Fruit fly (Drosophila melanogaster): Measurements from ENCODE around the gene Usp47.
A peak's percentile ranks its signal among the peaks of the same experiment; 100 is the strongest.

The Usp47 gene

DNA sequence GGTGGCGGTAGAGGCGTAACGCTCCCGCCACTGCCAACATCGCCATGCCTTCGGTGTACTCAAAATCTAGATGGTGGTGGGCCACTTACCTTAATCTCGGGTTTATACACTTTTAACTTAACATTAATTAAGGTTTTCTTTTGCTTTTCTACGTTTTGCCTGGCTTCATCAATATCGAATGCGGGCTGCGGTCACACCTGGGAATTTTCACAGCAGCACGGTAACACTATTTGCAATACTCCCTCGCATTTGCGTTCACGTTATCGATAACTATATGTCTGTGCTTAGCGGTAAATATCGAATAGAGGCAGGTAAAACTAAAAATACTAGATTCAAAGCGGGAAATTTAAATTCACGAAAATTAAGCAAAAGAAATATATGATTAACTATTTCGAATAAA is 41.2 kb downstream of the Usp47 start, which contains the start of gene Bre1 (continued):
- TF ChIP-seq chinmo (GFP tag; IDR thresholded peaks at IDR 0.05; ENCODE audit: partially characterized antibody) (0 out of 4 replicates have a peak, but pooled peaks have one; percentile 73), CG3847 (GFP tag; IDR thresholded peaks at IDR 0.05) (peak; percentile 44), CG1792 (GFP tag; optimal IDR thresholded peaks at IDR 0.05) (peak; percentile 1), knrl (GFP tag; IDR thresholded peaks at IDR 0.05; ENCODE audit: partially characterized antibody) (peak; percentile 75), BEAF-32 (GFP tag; optimal IDR thresholded peaks at IDR 0.05) (peak; percentile 84), Lhr (GFP tag; optimal IDR thresholded peaks at IDR 0.05) (peak; percentile 16), sd (tag; optimal IDR thresholded peaks at IDR 0.05) (peak; percentile 87), Dek (tag; optimal IDR thresholded peaks at IDR 0.05) (no peak), CG34224 (GFP tag; IDR thresholded peaks at IDR 0.05; ENCODE audit: partially characterized antibody) (peak; percentile 83), Dbx (GFP tag; IDR thresholded peaks at IDR 0.05) (0 out of 3 replicates have a peak, but pooled peaks have one; percentile 15), Doc3 (GFP tag; IDR thresholded peaks at IDR 0.05; ENCODE audit: partially characterized antibody) (peak; percentile 62), CG2712 (tag; optimal IDR thresholded peaks at IDR 0.05) (peak; percentile 29), CG3995 (GFP tag; optimal IDR thresholded peaks at IDR 0.05) (peak; percentile 55), hb (GFP tag; IDR thresholded peaks at IDR 0.05; ENCODE audit: partially characterized antibody) (0 out of 3 replicates have a peak, but pooled peaks have one; percentile 55), ro (GFP tag; IDR thresholded peaks at IDR 0.05) (no peak), CG17186 (GFP tag; optimal IDR thresholded peaks at IDR 0.05) (peak; percentile 48), CG2116 (GFP tag; optimal IDR thresholded peaks at IDR 0.05) (peak; percentile 87), tup (GFP tag; optimal IDR thresholded peaks at IDR 0.05) (no peak), pzg (GFP tag; optimal IDR thresholded peaks at IDR 0.05) (peak; percentile 98), E2f2 (GFP tag; IDR thresholded peaks at IDR 0.05) (peak; percentile 97), CTCF (GFP tag; optimal IDR thresholded peaks at IDR 0.05) (no peak), CG1603 (tag; optimal IDR thresholded peaks at IDR 0.05) (peak; percentile 75), amos (GFP tag; IDR thresholded peaks at IDR 0.05; ENCODE audit: partially characterized antibody) (peak; percentile 85), Dp (GFP tag; optimal IDR thresholded peaks at IDR 0.05) (peak; percentile 95), sug (tag; optimal IDR thresholded peaks at IDR 0.05) (peak; percentile 9), gcm (GFP tag; optimal IDR thresholded peaks at IDR 0.05) (peak; percentile 45), CG15514 (GFP tag; optimal IDR thresholded peaks at IDR 0.05) (peak; percentile 67), Opbp (GFP tag; IDR thresholded peaks at IDR 0.05; ENCODE audit: partially characterized antibody) (peak; percentile 82), CG17385 (GFP tag; optimal IDR thresholded peaks at IDR 0.05) (no peak), nmo (GFP tag; optimal IDR thresholded peaks at IDR 0.05) (peak; percentile 55), CG9797 (GFP tag; optimal IDR thresholded peaks at IDR 0.05) (peak; percentile 99), sna (GFP tag; IDR thresholded peaks at IDR 0.05; ENCODE audit: partially characterized antibody) (peak; percentile 76; the same call in 1 of the 2 replicates), HmgZ (tag; optimal IDR thresholded peaks at IDR 0.05) (peak; percentile 63), CG42726 (GFP tag; IDR thresholded peaks at IDR 0.05; ENCODE audit: partially characterized antibody) (peak; percentile 34; the same call in 1 of the 2 replicates), pb (GFP tag; optimal IDR thresholded peaks at IDR 0.05) (no peak), unc-4 (GFP tag; IDR thresholded peaks at IDR 0.05; ENCODE audit: partially characterized antibody) (peak; percentile 80; the same call in 1 of the 2 replicates)

DNA sequence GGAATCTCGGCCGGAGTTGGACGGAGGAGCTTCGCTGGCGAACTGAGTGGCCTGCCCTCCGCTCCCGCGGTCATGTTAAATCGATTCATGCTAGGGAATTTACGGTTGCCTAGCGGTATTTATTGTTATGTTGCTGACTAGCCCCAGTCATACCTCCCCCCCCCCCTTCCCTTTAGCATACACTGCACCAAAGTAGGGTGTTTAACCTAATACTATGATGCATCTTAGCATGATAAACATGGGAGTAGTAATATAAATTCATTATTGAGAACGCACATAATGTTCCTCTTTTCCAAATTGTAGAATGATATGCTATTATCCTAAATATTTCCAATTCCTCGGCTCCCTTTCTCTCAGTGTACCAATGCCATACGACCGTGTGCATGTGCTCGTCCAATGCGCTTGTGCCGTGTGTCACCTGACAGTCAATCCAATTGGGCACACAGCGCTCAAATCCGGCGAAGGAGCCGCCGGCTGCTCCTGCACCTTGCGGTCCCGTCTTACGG is 43.8 kb downstream of the Usp47 start, which contains the start of gene Tektin-C:
Gene Tektin-C, minus strand, starts transcription at position 51 of the 506 bp plus-strand sequence.
- TF ChIP-seq nmo (GFP tag; optimal IDR thresholded peaks at IDR 0.05) (peak; percentile 11), ttk (GFP tag; IDR thresholded peaks at IDR 0.05) (no peak), CoRest (tag; optimal IDR thresholded peaks at IDR 0.05) (no peak), Scr (GFP tag; IDR thresholded peaks at IDR 0.05; ENCODE audit: partially characterized antibody) (no peak), CG17385 (GFP tag; optimal IDR thresholded peaks at IDR 0.05) (no peak), Usf (GFP tag; optimal IDR thresholded peaks at IDR 0.05) (no peak), hth (optimal IDR thresholded peaks at IDR 0.05) (no peak), prd (optimal IDR thresholded peaks at IDR 0.05) (no peak), prd (GFP tag; IDR thresholded peaks at IDR 0.05) (peak; percentile 57; the same call in 2 of the 3 replicates), mld (GFP tag; IDR thresholded peaks at IDR 0.05; ENCODE audit: partially characterized antibody) (no peak), GATAe (GFP tag; conservative IDR thresholded peaks at IDR 0.05) (no peak), Nf-YA (GFP tag; IDR thresholded peaks at IDR 0.05) (no peak), run (tag; optimal IDR thresholded peaks at IDR 0.05) (no peak), pan (optimal IDR thresholded peaks at IDR 0.05) (no peak), pan (GFP tag; optimal IDR thresholded peaks at IDR 0.05 in 1 of 2, IDR thresholded peaks at IDR 0.05 in 1 of 2) (peak in 1 of 2 experiments; percentile 7), eyg (GFP tag; optimal IDR thresholded peaks at IDR 0.05) (no peak), CG12942 (GFP tag; optimal IDR thresholded peaks at IDR 0.05) (no peak)

Data from whole organism, embryonic.